Worm (Caenorhabditis elegans): Measurements from ENCODE around the gene F53B1.8.
A peak's percentile ranks its signal among the peaks of the same experiment; 100 is the strongest.

Gene F53B1.8

DNA sequence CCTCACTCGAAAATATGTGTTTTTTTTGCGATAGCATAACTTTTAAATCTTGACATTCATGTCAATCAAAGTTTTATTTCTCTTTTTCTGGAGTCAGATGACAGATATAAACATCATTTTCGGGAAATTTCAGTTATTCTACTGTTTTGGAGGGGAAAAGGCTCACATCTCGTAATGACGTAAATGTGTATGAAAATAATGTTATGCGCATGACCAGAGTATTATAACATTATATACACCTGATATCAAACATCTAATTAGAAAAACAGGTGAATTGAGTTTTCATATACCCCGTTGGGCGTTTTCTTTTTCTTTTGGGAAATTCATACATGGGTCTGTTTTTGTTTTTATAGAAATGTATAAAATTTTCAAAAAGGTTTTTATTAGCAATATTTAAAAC, 14.2 kb upstream of the F53B1.8 start:
- TF ChIP-seq nhr-237 (tag; optimal IDR thresholded peaks at IDR 0.05), result no peak
- TF ChIP-seq nhr-23 (tag; optimal IDR thresholded peaks at IDR 0.05), result peak; percentile 89
- TF ChIP-seq nhr-12 (tag; optimal IDR thresholded peaks at IDR 0.05), result no peak
- no peak for TF ChIP-seq ztf-4 (tag; optimal IDR thresholded peaks at IDR 0.05)
- no peak for TF ChIP-seq aly-2 (tag; optimal IDR thresholded peaks at IDR 0.05)
- peak; percentile 34 for TF ChIP-seq nhr-43 (tag; optimal IDR thresholded peaks at IDR 0.05; ENCODE audit: poor library complexity, severe bottlenecking)

DNA sequence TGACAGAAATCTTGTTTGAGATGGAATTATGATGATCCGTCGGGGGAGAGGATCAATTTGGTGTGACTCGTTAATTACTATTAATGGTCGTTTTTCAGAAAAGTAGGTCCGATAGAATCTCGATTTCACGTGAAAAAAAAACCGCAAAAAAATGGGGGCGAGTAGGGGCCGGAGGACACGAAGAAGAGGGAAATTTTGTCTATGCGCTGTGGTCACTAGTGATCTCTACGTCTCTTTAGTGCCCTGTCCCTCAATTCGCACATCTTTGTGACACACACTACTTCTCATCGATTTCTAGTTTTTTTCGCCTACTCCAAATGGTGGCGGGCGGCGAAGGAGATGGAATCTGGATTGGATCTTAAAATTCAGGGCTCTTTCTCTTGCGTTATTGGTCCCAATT, 10.6 kb upstream of the F53B1.8 start:
- TF ChIP-seq fos-1 (tag; optimal IDR thresholded peaks at IDR 0.05) (no peak), nhr-76 (tag; optimal IDR thresholded peaks at IDR 0.05) (no peak), fkh-10 (GFP tag; optimal IDR thresholded peaks at IDR 0.05) (no peak), nhr-67 (tag; optimal IDR thresholded peaks at IDR 0.05) (no peak), sea-2 (GFP tag; optimal IDR thresholded peaks at IDR 0.05) (no peak), daf-12 (tag; optimal IDR thresholded peaks at IDR 0.05) (no peak), hmg-11 (tag; optimal IDR thresholded peaks at IDR 0.05) (peak; percentile 46), skn-1 (tag; optimal IDR thresholded peaks at IDR 0.05) (no peak), lsy-12 (tag; optimal IDR thresholded peaks at IDR 0.05) (no peak), egl-27 (tag; optimal IDR thresholded peaks at IDR 0.05) (no peak), ceh-82 (tag; optimal IDR thresholded peaks at IDR 0.05) (no peak), ztf-11 (tag; optimal IDR thresholded peaks at IDR 0.05) (no peak), elt-3 (tag; optimal IDR thresholded peaks at IDR 0.05) (no peak), nfya-1 (tag; optimal IDR thresholded peaks at IDR 0.05; ENCODE audit: insufficient read depth) (peak; percentile 40), aly-2 (tag; optimal IDR thresholded peaks at IDR 0.05) (no peak), elt-2 (tag; optimal IDR thresholded peaks at IDR 0.05) (no peak), lin-39 (tag; optimal IDR thresholded peaks at IDR 0.05) (no peak)

DNA sequence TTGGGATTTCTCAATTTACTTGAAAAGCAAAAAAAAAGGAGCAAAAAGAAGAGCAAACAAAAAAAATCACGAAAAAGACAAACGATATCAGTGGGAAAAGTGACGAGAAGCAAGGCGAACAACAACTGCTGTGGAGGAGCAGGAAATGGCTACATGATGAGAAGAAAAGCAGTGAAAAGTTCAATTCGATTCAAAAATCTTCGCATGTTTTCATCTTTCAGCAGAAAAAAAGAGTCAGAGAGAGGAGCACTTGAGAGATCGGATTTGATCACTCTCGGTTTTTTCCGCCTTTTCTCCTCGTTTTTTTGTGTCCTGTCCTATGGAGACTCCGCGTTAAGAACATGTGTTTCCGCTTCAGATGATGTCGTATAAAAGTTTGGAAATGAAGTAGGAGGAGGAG, 8.9 kb upstream of the F53B1.8 start:
- TF ChIP-seq nfya-1 (tag; optimal IDR thresholded peaks at IDR 0.05; ENCODE audit: insufficient read depth) (peak; percentile 16), nhr-11 (tag; optimal IDR thresholded peaks at IDR 0.05) (no peak), nhr-77 (tag; optimal IDR thresholded peaks at IDR 0.05) (no peak), fkh-10 (GFP tag; optimal IDR thresholded peaks at IDR 0.05) (peak; percentile 55), ceh-16 (tag; optimal IDR thresholded peaks at IDR 0.05) (no peak), jun-1 (tag; optimal IDR thresholded peaks at IDR 0.05) (no peak), skn-1 (tag; optimal IDR thresholded peaks at IDR 0.05) (no peak), nhr-67 (tag; optimal IDR thresholded peaks at IDR 0.05) (no peak), mdl-1 (tag; optimal IDR thresholded peaks at IDR 0.05) (no peak), nhr-28 (tag; optimal IDR thresholded peaks at IDR 0.05) (no peak), elt-3 (tag; optimal IDR thresholded peaks at IDR 0.05) (no peak), tbx-2 (tag; optimal IDR thresholded peaks at IDR 0.05) (no peak)

DNA sequence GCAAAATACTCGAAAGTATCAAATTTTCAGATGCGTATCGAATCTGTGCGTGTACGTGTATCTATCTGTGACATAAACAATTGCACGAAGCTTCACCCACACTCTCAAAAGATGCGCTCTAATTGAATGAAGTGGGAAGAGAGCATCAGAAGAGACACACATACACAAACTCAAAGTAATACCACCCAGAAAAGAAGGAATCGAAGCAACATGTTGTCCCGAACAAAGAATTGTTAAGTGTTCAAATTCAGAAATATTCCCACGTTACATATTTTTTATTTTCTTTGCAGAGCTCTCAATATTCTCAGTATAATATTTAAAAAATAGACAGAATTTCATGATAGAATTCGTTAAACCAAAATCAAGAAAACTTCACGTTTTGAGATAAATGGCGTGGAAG, 6.9 kb upstream of the F53B1.8 start:
- no peak for TF ChIP-seq zag-1 (tag; optimal IDR thresholded peaks at IDR 0.05)
- no peak for TF ChIP-seq lin-15B (tag; optimal IDR thresholded peaks at IDR 0.05)
- TF ChIP-seq hmg-11 (tag; optimal IDR thresholded peaks at IDR 0.05), result no peak
- no peak for TF ChIP-seq unc-39 (tag; optimal IDR thresholded peaks at IDR 0.05)
- TF ChIP-seq nhr-11 (tag; optimal IDR thresholded peaks at IDR 0.05), result no peak
- no peak for TF ChIP-seq lin-39 (tag; optimal IDR thresholded peaks at IDR 0.05)
- no peak for TF ChIP-seq nhr-237 (tag; optimal IDR thresholded peaks at IDR 0.05)
- no peak for TF ChIP-seq jun-1 (tag; optimal IDR thresholded peaks at IDR 0.05)
- no peak for TF ChIP-seq ceh-28 (tag; optimal IDR thresholded peaks at IDR 0.05)
- no peak for TF ChIP-seq mdl-1 (tag; optimal IDR thresholded peaks at IDR 0.05)
- TF ChIP-seq sea-2 (GFP tag; optimal IDR thresholded peaks at IDR 0.05), result no peak
- TF ChIP-seq unc-62 (GFP tag; optimal IDR thresholded peaks at IDR 0.05), result no peak
- TF ChIP-seq ztf-4 (tag; optimal IDR thresholded peaks at IDR 0.05), result no peak
- no peak for TF ChIP-seq elt-3 (tag; optimal IDR thresholded peaks at IDR 0.05)
- TF ChIP-seq nhr-77 (tag; optimal IDR thresholded peaks at IDR 0.05), result no peak

DNA sequence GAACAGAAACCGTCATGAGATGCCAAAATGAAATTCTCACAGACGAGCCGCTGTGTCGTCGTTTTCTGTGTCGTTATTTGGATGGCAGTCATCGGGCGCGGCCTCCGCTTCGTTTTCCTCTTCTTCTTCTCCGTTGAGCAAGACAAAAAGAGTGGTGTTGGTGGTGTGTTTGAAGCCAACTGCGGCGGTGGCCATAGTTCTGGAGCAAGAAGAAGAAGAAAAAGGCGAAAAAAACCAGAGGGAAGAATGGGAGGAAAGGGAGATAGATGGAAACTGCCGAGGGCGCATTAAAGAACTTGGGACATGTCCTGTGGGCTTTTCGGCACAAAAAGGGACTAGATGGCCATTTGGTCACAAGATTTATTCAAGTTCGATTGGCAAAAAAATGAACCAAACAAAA, 1.6 kb upstream of the F53B1.8 start, which contains the start of gene F53B1.9:
TSS of gene F53B1.9 (minus strand) at position 195 of the 400 bp plus-strand sequence.
- TF ChIP-seq jun-1 (tag; optimal IDR thresholded peaks at IDR 0.05) (no peak), nhr-77 (tag; optimal IDR thresholded peaks at IDR 0.05) (no peak), nfya-1 (tag; optimal IDR thresholded peaks at IDR 0.05; ENCODE audit: insufficient read depth) (peak; percentile 15), nhr-28 (tag; optimal IDR thresholded peaks at IDR 0.05) (no peak), pqm-1 (tag; optimal IDR thresholded peaks at IDR 0.05) (no peak), ceh-16 (tag; optimal IDR thresholded peaks at IDR 0.05) (no peak), elt-2 (tag; optimal IDR thresholded peaks at IDR 0.05) (no peak), hmg-11 (tag; optimal IDR thresholded peaks at IDR 0.05) (peak; percentile 44), ztf-4 (tag; optimal IDR thresholded peaks at IDR 0.05) (no peak), elt-1 (tag; optimal IDR thresholded peaks at IDR 0.05) (no peak), lin-39 (tag; optimal IDR thresholded peaks at IDR 0.05) (peak; percentile 50)

Measured in whole organism, L3 larva.